Fruit fly (Drosophila melanogaster) whole organism, embryonic: ENCODE results near the gene SclA.
A peak's percentile ranks its signal among the peaks of the same experiment; 100 is the strongest.

ENCODE experiments used
- BEAF-32 ChIP-seq: fragments of 200-800 bp; sonication (Bioruptor generic); optimal IDR thresholded peaks from 3 replicates; lab custom pipeline; 2017; ENCODE audit warnings: missing biosample characterization, missing genetic modification characterization, mild to moderate bottlenecking, moderate library complexity, missing genetic modification reagents
- CG10543 ChIP-seq: fragments of 200-800 bp; sonication (Bioruptor generic); optimal IDR thresholded peaks from 3 replicates; lab custom pipeline; 2017; ENCODE audit warnings: missing biosample characterization, mild to moderate bottlenecking, missing genetic modification characterization, moderate library complexity
- CG10654 ChIP-seq: fragments of 200-800 bp; sonication (Bioruptor generic); optimal IDR thresholded peaks from 2 replicates; lab custom pipeline; 2016; ENCODE audit warnings: missing biosample characterization, missing genetic modification characterization
- CG12236 ChIP-seq: fragments of 200-800 bp; sonication (Bioruptor generic); optimal IDR thresholded peaks from 2 replicates; lab custom pipeline; 2016; ENCODE audit warnings: missing biosample characterization, missing genetic modification characterization
- CG13123 ChIP-seq: fragments of 200-800 bp; sonication (Bioruptor generic); optimal IDR thresholded peaks from 2 replicates; lab custom pipeline; 2016; ENCODE audit warnings: missing biosample characterization, missing genetic modification characterization
- CG13424 ChIP-seq: fragments of 200-800 bp; sonication (Bioruptor generic); optimal IDR thresholded peaks from 2 replicates; lab custom pipeline; 2019; ENCODE audit warnings: missing biosample characterization, mild to moderate bottlenecking, missing genetic modification characterization, moderate library complexity
- CG14710 ChIP-seq: fragments of 200-800 bp; sonication (Bioruptor generic); optimal IDR thresholded peaks from 3 replicates; lab custom pipeline; 2019; ENCODE audit warnings: missing biosample characterization, mild to moderate bottlenecking, missing genetic modification characterization, moderate library complexity
- CG14965 ChIP-seq: fragments of 200-800 bp; sonication (Bioruptor generic); optimal IDR thresholded peaks from 2 replicates; lab custom pipeline; 2016; ENCODE audit warnings: missing biosample characterization, missing genetic modification characterization, borderline replicate concordance
- CG1529 ChIP-seq: fragments of 200-800 bp; sonication (Bioruptor generic); optimal IDR thresholded peaks from 3 replicates; lab custom pipeline; 2018; ENCODE audit warnings: missing biosample characterization, missing genetic modification characterization
- CG15479 ChIP-seq: fragments of 200-800 bp; sonication (Bioruptor generic); optimal IDR thresholded peaks from 3 replicates; lab custom pipeline; 2019; ENCODE audit warnings: missing biosample characterization, mild to moderate bottlenecking, missing genetic modification characterization, moderate library complexity
- CG17328 ChIP-seq: fragments of 200-800 bp; sonication (Bioruptor generic); IDR thresholded peaks from 2 replicates; pipeline ENCODE4 v1.3.6; 2022; ENCODE audit warnings: missing biosample characterization, missing genetic modification characterization
- CG31365 ChIP-seq: fragments of 200-800 bp; sonication (Bioruptor generic); optimal IDR thresholded peaks from 2 replicates; lab custom pipeline; 2018; ENCODE audit warnings: missing biosample characterization, mild to moderate bottlenecking, missing genetic modification characterization
- CG4617 ChIP-seq: fragments of 200-800 bp; sonication (Bioruptor generic); optimal IDR thresholded peaks from 3 replicates; lab custom pipeline; 2016; ENCODE audit warnings: missing biosample characterization, missing genetic modification characterization, borderline replicate concordance
- CG4730 ChIP-seq: fragments of 200-800 bp; sonication (Bioruptor generic); IDR thresholded peaks from 2 replicates; pipeline ENCODE4 v1.3.6; 2022; ENCODE audit warnings: missing biosample characterization, missing genetic modification characterization
- CG5245 ChIP-seq: fragments of 200-800 bp; sonication (Bioruptor generic); optimal IDR thresholded peaks from 3 replicates; lab custom pipeline; 2016; ENCODE audit warnings: missing biosample characterization, missing genetic modification characterization
- CG6683 ChIP-seq: fragments of 200-800 bp; sonication (Bioruptor generic); optimal IDR thresholded peaks from 2 replicates; lab custom pipeline; 2017; ENCODE audit warnings: missing biosample characterization, mild to moderate bottlenecking, missing genetic modification characterization, missing genetic modification reagents
- CG6813 ChIP-seq: fragments of 200-800 bp; sonication (Bioruptor generic); optimal IDR thresholded peaks from 2 replicates; lab custom pipeline; 2017; ENCODE audit warnings: missing biosample characterization, missing genetic modification characterization, mild to moderate bottlenecking, moderate library complexity, missing genetic modification reagents
- CG7372 ChIP-seq: fragments of 200-800 bp; sonication (Bioruptor generic); IDR thresholded peaks from 2 replicates; pipeline ENCODE4 v1.3.6; 2022; ENCODE audit warnings: missing biosample characterization, missing genetic modification characterization
- CG7839 ChIP-seq: fragments of 200-800 bp; sonication (Bioruptor generic); optimal IDR thresholded peaks from 3 replicates; lab custom pipeline; 2018; ENCODE audit warnings: missing biosample characterization, mild to moderate bottlenecking, missing genetic modification characterization, moderate library complexity
- D19B ChIP-seq: fragments of 200-800 bp; sonication (Bioruptor generic); optimal IDR thresholded peaks from 2 replicates; lab custom pipeline; 2017; ENCODE audit warnings: missing biosample characterization, mild to moderate bottlenecking, missing genetic modification characterization
- Dll ChIP-seq: fragments of 200-800 bp; sonication (Bioruptor generic); IDR thresholded peaks from 4 replicates; pipeline ENCODE4 v1.3.6; 2022; ENCODE audit warnings: missing biosample characterization, missing genetic modification characterization; ENCODE audit not compliant: partially characterized antibody
- E2f1 ChIP-seq: fragments of 200-800 bp; sonication (Bioruptor generic); IDR thresholded peaks from 2 replicates; pipeline ENCODE4 v1.3.6; 2022; ENCODE audit warnings: missing biosample characterization, missing genetic modification characterization
- Hr51 ChIP-seq, 2 experiments: fragments of 200-800 bp; sonication (Bioruptor generic); optimal IDR thresholded peaks; 2 replicates in 1 of 2; 3 replicates in 1 of 2; lab custom pipeline; 2016 to 2018; ENCODE audit warnings: missing biosample characterization in 2 of 2, missing genetic modification characterization in 2 of 2, mild to moderate bottlenecking in 1 of 2, moderate library complexity in 1 of 2
- Lim3 ChIP-seq: fragments of 200-800 bp; sonication (Bioruptor generic); IDR thresholded peaks from 2 replicates; pipeline ENCODE4 v1.3.6; 2022; ENCODE audit warnings: missing biosample characterization, missing genetic modification characterization
- Mes4 ChIP-seq: fragments of 200-800 bp; sonication (Bioruptor generic); optimal IDR thresholded peaks from 2 replicates; lab custom pipeline; 2016; ENCODE audit warnings: missing biosample characterization, missing genetic modification characterization
- Nf-YB ChIP-seq: fragments of 200-800 bp; sonication (Bioruptor generic); optimal IDR thresholded peaks from 3 replicates; lab custom pipeline; 2019; ENCODE audit warnings: missing biosample characterization, mild to moderate bottlenecking, missing genetic modification characterization, moderate library complexity
- Oli ChIP-seq: fragments of 200-800 bp; sonication (Bioruptor generic); optimal IDR thresholded peaks from 2 replicates; lab custom pipeline; 2018; ENCODE audit warnings: missing biosample characterization, mild to moderate bottlenecking, missing genetic modification characterization, moderate library complexity
- PHDP ChIP-seq: fragments of 200-800 bp; sonication (Bioruptor generic); optimal IDR thresholded peaks from 3 replicates; lab custom pipeline; 2018; ENCODE audit warnings: missing biosample characterization, mild to moderate bottlenecking, missing genetic modification characterization, moderate library complexity
- Rfx ChIP-seq: fragments of 200-800 bp; sonication (Bioruptor generic); IDR thresholded peaks from 2 replicates; pipeline ENCODE4 v1.3.6; 2022; ENCODE audit warnings: missing biosample characterization, missing genetic modification characterization
- Scr ChIP-seq: fragments of 200-800 bp; sonication (Bioruptor generic); IDR thresholded peaks from 2 replicates; pipeline ENCODE4 v1.3.6; 2022; ENCODE audit warnings: missing biosample characterization, missing genetic modification characterization; ENCODE audit not compliant: partially characterized antibody
- Six4 ChIP-seq: fragments of 200-800 bp; sonication (Bioruptor generic); optimal IDR thresholded peaks from 2 replicates; lab custom pipeline; 2016; ENCODE audit warnings: missing biosample characterization, missing genetic modification characterization
- Tbp ChIP-seq: fragments of >200 bp; optimal IDR thresholded peaks from 2 replicates; lab custom pipeline; 2018; ENCODE audit warnings: missing biosample characterization, missing genetic modification characterization
- bcd ChIP-seq: fragments of 200-800 bp; sonication (Bioruptor generic); optimal IDR thresholded peaks from 2 replicates; lab custom pipeline; 2017; ENCODE audit warnings: missing biosample characterization, mild to moderate bottlenecking, missing genetic modification characterization
- caup ChIP-seq: fragments of 200-800 bp; sonication (Bioruptor generic); optimal IDR thresholded peaks from 3 replicates; lab custom pipeline; 2017; ENCODE audit warnings: missing biosample characterization, mild to moderate bottlenecking, missing genetic modification characterization, moderate library complexity; ENCODE audit not compliant: severe bottlenecking
- cg ChIP-seq: fragments of 200-800 bp; sonication (Bioruptor generic); optimal IDR thresholded peaks from 3 replicates; lab custom pipeline; 2019; ENCODE audit warnings: missing biosample characterization, mild to moderate bottlenecking, missing genetic modification characterization, moderate library complexity
- chm ChIP-seq: fragments of 200-800 bp; sonication (Bioruptor generic); IDR thresholded peaks from 2 replicates; pipeline ENCODE4 v1.3.6; 2022; ENCODE audit warnings: missing biosample characterization, missing genetic modification characterization
- croc ChIP-seq: fragments of 200-800 bp; sonication (Bioruptor generic); conservative IDR thresholded peaks from 3 replicates; pipeline ENCODE4 v1.3.6; 2022; ENCODE audit warnings: missing biosample characterization, missing genetic modification characterization
- da ChIP-seq: fragments of 200-800 bp; sonication (Bioruptor generic); optimal IDR thresholded peaks from 2 replicates; lab custom pipeline; 2016; ENCODE audit warnings: missing biosample characterization, missing genetic modification characterization
- kni ChIP-seq: fragments of 200-800 bp; sonication (Bioruptor generic); optimal IDR thresholded peaks from 3 replicates; lab custom pipeline; 2017; ENCODE audit warnings: mild to moderate bottlenecking, missing biosample characterization, missing genetic modification reagents, missing genetic modification characterization
- nom ChIP-seq: fragments of 200-800 bp; sonication (Bioruptor generic); optimal IDR thresholded peaks from 2 replicates; lab custom pipeline; 2017; ENCODE audit warnings: missing biosample characterization, missing genetic modification characterization, mild to moderate bottlenecking, moderate library complexity, missing genetic modification reagents
- pzg ChIP-seq: fragments of 200-800 bp; sonication (Bioruptor generic); optimal IDR thresholded peaks from 3 replicates; lab custom pipeline; 2018; ENCODE audit warnings: missing biosample characterization, mild to moderate bottlenecking, missing genetic modification characterization, moderate library complexity
- run ChIP-seq: fragments of 200-800 bp; sonication (Bioruptor generic); optimal IDR thresholded peaks from 3 replicates; lab custom pipeline; 2018; ENCODE audit warnings: missing biosample characterization, mild to moderate bottlenecking, missing genetic modification characterization
- slbo ChIP-seq: fragments of 200-800 bp; sonication (Bioruptor generic); IDR thresholded peaks from 2 replicates; pipeline ENCODE4 v1.3.6; 2022; ENCODE audit warnings: missing biosample characterization, missing genetic modification characterization
- slp2 ChIP-seq: fragments of 200-800 bp; sonication (Bioruptor generic); optimal IDR thresholded peaks from 2 replicates; lab custom pipeline; 2016; ENCODE audit warnings: missing biosample characterization, missing genetic modification characterization
- sna ChIP-seq: fragments of 200-800 bp; sonication (Bioruptor generic); IDR thresholded peaks from 2 replicates; pipeline ENCODE4 v1.3.6; 2022; ENCODE audit warnings: missing biosample characterization, missing genetic modification characterization; ENCODE audit not compliant: partially characterized antibody
- tin ChIP-seq: fragments of 200-800 bp; sonication (Bioruptor generic); optimal IDR thresholded peaks from 3 replicates; lab custom pipeline; 2016; ENCODE audit warnings: missing biosample characterization, missing genetic modification characterization
- ttk ChIP-seq: fragments of 200-800 bp; sonication (Bioruptor generic); IDR thresholded peaks from 2 replicates; pipeline ENCODE4 v2.1.2; 2022; ENCODE audit warnings: missing biosample characterization, missing genetic modification characterization
- unpg ChIP-seq: fragments of 200-800 bp; sonication (Bioruptor generic); optimal IDR thresholded peaks from 3 replicates; lab custom pipeline; 2018; ENCODE audit warnings: missing biosample characterization, mild to moderate bottlenecking, missing genetic modification characterization, moderate library complexity
- wor ChIP-seq: fragments of 200-800 bp; sonication (Bioruptor generic); IDR thresholded peaks from 2 replicates; pipeline ENCODE4 v1.3.6; 2022; ENCODE audit warnings: missing biosample characterization, missing genetic modification characterization

Gene SclA

DNA sequence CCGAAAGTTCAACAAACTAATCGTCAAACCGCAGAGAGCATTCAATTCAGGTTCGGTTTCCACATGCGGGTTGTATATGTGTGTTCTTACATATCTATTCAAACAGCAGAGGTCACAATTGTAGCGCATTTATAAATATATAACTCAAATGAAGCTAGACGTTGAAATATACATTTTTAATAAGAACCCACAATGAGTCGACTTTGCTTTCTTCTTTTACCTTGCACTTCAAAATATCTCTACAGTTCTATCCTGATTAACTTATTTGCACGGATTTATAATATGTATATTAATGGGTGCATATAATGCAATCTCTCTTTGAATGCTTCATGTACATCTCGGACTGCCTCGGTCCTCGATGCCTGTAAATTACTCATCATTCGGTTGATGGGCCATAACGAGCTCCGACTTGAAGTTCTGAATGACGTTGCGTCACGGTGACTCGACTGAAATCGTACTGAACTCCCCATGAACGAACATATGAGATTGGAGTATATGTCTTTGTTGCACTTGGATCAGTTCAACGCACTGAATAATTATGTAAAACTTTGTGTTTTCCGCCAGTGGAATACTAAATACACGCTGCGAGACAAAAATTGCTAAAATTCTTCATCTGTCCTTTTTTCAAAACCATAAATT is 19.3 kb upstream of the SclA start (continued):
- TF ChIP-seq CG7839 (tag; lab: Kevin White, UChicago) (peak; percentile 43), CG17328 (GFP tag; lab: Robert Waterston, UW) (peak; percentile 34; the same call in 1 of the 2 replicates), Scr (GFP tag; lab: Robert Waterston, UW) (no peak), Tbp (GFP tag; lab: Kevin White, UChicago) (no peak), bcd (GFP tag; lab: Kevin White, UChicago) (no peak), BEAF-32 (no peak), cg (peak; percentile 21), PHDP (tag; lab: Kevin White, UChicago) (peak; percentile 21), Mes4 (GFP tag; lab: Kevin White, UChicago) (no peak), kni (GFP tag; lab: Kevin White, UChicago) (no peak), CG13424 (tag; lab: Kevin White, UChicago) (peak; percentile 43), CG10543 (GFP tag; lab: Kevin White, UChicago) (no peak), CG31365 (tag; lab: Kevin White, UChicago) (no peak), da (GFP tag; lab: Kevin White, UChicago) (no peak), croc (GFP tag; lab: Robert Waterston, UW) (no peak), CG14710 (tag; lab: Kevin White, UChicago) (peak; percentile 43), chm (GFP tag; lab: Robert Waterston, UW) (no peak), CG6813 (peak; percentile 48), Oli (tag; lab: Kevin White, UChicago) (peak; percentile 42), CG13123 (GFP tag; lab: Kevin White, UChicago) (no peak), unpg (peak; percentile 52), D19B (GFP tag; lab: Kevin White, UChicago) (no peak), CG4730 (GFP tag; lab: Robert Waterston, UW) (no peak), CG4617 (GFP tag; lab: Kevin White, UChicago) (no peak), slp2 (no peak), tin (peak; percentile 8), CG6683 (GFP tag; lab: Kevin White, UChicago) (no peak), CG1529 (GFP tag; lab: Kevin White, UChicago) (no peak), CG15479 (GFP tag; lab: Kevin White, UChicago) (no peak), CG5245 (no peak), Lim3 (GFP tag; lab: Robert Waterston, UW) (no peak), CG7372 (GFP tag; lab: Robert Waterston, UW) (no peak), CG12236 (GFP tag; lab: Kevin White, UChicago) (no peak), pzg (GFP tag; lab: Kevin White, UChicago) (no peak), sna (GFP tag; lab: Robert Waterston, UW) (no peak), E2f1 (GFP tag; lab: Robert Waterston, UW) (no peak), Rfx (GFP tag; lab: Robert Waterston, UW) (no peak), Dll (GFP tag; lab: Robert Waterston, UW) (no peak), run (tag; lab: Kevin White, UChicago) (peak; percentile 42), wor (no peak), CG14965 (GFP tag; lab: Kevin White, UChicago) (no peak), slbo (GFP tag; lab: Robert Waterston, UW) (no peak), ttk (no peak), Hr51 (GFP tag; optimal IDR thresholded peaks at IDR 0.05; lab: Kevin White, UChicago) (peak in 1 of 2 experiments; percentile 14), Six4 (GFP tag; lab: Kevin White, UChicago) (no peak), caup (no peak), nom (GFP tag; lab: Kevin White, UChicago) (peak; percentile 42), Nf-YB (peak; percentile 30), CG10654 (GFP tag; lab: Kevin White, UChicago) (no peak)
